Fruit fly (Drosophila melanogaster): ENCODE results near the gene CG11977.
A peak's percentile ranks its signal among the peaks of the same experiment; 100 is the strongest.

The CG11977 gene

DNA sequence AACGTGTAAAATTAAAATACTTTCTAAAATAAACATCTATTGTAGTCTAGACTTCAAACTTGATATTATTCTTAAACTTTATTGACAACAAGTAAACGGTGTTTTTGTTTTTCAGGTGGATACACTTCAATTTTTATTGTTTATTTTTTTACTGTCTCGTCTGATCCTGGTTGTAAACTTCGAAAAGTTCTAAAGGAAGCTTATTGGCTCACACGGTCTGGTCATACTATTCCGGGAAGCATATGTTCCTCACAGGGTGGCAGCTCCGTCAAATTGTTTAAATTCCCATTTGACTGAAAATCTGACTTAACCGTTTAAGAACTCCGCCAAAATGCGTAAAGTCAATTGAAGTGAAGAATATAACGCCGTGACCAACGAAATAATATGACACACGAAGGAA, 10.7 kb downstream of the CG11977 start, which contains the start of gene CG11983 (continued):
- peak in 1 of 3 experiments; percentile 79 for TF ChIP-seq Stat92E (GFP tag; optimal IDR thresholded peaks at IDR 0.05)
- peak; percentile 48 for TF ChIP-seq CoRest (tag; optimal IDR thresholded peaks at IDR 0.05)
- TF ChIP-seq MESR4 (GFP tag; optimal IDR thresholded peaks at IDR 0.05): peak; percentile 18
- TF ChIP-seq CG2116 (GFP tag; optimal IDR thresholded peaks at IDR 0.05): peak; percentile 31
- TF ChIP-seq fd64A (GFP tag; optimal IDR thresholded peaks at IDR 0.05): no peak
- TF ChIP-seq CG6813 (GFP tag; optimal IDR thresholded peaks at IDR 0.05): no peak
- TF ChIP-seq stwl (tag; optimal IDR thresholded peaks at IDR 0.05): peak; percentile 41
- peak; percentile 24 for TF ChIP-seq CG12155 (GFP tag; optimal IDR thresholded peaks at IDR 0.05)
- TF ChIP-seq sens-2 (GFP tag; IDR thresholded peaks at IDR 0.05): no peak
- no peak for TF ChIP-seq ash1 (GFP tag; optimal IDR thresholded peaks at IDR 0.05)
- peak; percentile 55 for TF ChIP-seq Lhr (GFP tag; optimal IDR thresholded peaks at IDR 0.05)
- peak; percentile 15 for TF ChIP-seq CG2120 (GFP tag; optimal IDR thresholded peaks at IDR 0.05)
- TF ChIP-seq CG34422 (GFP tag; IDR thresholded peaks at IDR 0.05): no peak
- no peak for TF ChIP-seq Usf (GFP tag; optimal IDR thresholded peaks at IDR 0.05)
- peak; percentile 95 for TF ChIP-seq Myb (GFP tag; optimal IDR thresholded peaks at IDR 0.05)
- TF ChIP-seq gfzf (GFP tag; optimal IDR thresholded peaks at IDR 0.05): peak; percentile 81
- TF ChIP-seq CG12104 (GFP tag; optimal IDR thresholded peaks at IDR 0.05): no peak
- TF ChIP-seq sug (tag; optimal IDR thresholded peaks at IDR 0.05): peak; percentile 37
- TF ChIP-seq trem (tag; optimal IDR thresholded peaks at IDR 0.05): peak; percentile 73
- TF ChIP-seq sd (tag; optimal IDR thresholded peaks at IDR 0.05): peak; percentile 70
- peak; percentile 40 for TF ChIP-seq CG14710 (tag; optimal IDR thresholded peaks at IDR 0.05)
- peak; percentile 28 for TF ChIP-seq pita (GFP tag; optimal IDR thresholded peaks at IDR 0.05)
- TF ChIP-seq sisA (GFP tag; IDR thresholded peaks at IDR 0.05): no peak

dm6 chr3R:9010695-9011094, 13.2 kb downstream of the CG11977 start:
- TF ChIP-seq Drgx (GFP tag; IDR thresholded peaks at IDR 0.05) (peak; percentile 39; the same call in 1 of the 2 replicates), cwo (GFP tag; optimal IDR thresholded peaks at IDR 0.05) (no peak)

dm6 chr3R:9011708-9012107, 14.2 kb downstream of the CG11977 start:
- TF ChIP-seq Camta (GFP tag; optimal IDR thresholded peaks at IDR 0.05) (no peak), Drgx (GFP tag; IDR thresholded peaks at IDR 0.05) (peak; percentile 17; the same call in 1 of the 2 replicates), lbe (GFP tag; optimal IDR thresholded peaks at IDR 0.05) (no peak), Med (GFP tag) (peak; percentile 7)

DNA sequence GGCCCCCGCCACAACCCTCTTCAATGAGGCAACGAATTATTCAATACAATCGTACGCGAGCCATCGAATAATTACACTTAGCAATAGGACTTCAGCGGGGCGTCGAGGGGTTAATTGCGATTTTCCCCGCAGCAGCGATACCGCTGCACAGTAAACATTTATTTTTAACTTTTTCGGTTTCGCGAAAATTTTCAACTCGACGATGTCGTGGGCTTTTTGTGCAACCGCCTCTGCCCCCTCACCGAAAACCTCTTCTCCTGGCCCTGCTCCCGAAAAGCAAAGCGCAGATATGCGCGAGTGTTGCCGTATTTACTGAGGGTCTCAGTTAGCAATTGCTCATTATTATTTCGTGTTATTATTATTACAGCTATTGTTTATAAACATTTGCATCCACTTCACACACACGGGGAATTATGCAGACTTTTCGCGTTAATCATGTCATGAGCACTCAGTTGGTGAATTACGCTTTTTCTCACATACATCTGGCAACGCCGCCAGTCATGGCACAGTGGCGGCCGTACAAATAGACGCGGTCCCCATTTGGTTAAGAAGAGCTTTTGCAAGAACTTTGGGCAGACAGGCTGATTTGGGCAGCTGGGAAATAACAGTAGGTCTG, 16.4 kb downstream of the CG11977 start:
- TF ChIP-seq pnt (GFP tag; optimal IDR thresholded peaks at IDR 0.05) (peak; percentile 45), nerfin-2 (GFP tag; IDR thresholded peaks at IDR 0.05; ENCODE audit: partially characterized antibody) (peak; percentile 14; the same call in 1 of the 2 replicates), CG7987 (GFP tag; optimal IDR thresholded peaks at IDR 0.05) (peak; percentile 65), CG16863 (GFP tag; optimal IDR thresholded peaks at IDR 0.05) (peak; percentile 38), YL-1 (GFP tag; optimal IDR thresholded peaks at IDR 0.05) (peak; percentile 89), org-1 (GFP tag; optimal IDR thresholded peaks at IDR 0.05) (no peak), CG10147 (GFP tag; optimal IDR thresholded peaks at IDR 0.05) (peak; percentile 7), gce (GFP tag; IDR thresholded peaks at IDR 0.05) (no peak), CG3847 (GFP tag; IDR thresholded peaks at IDR 0.05) (peak; percentile 62), sd (tag; optimal IDR thresholded peaks at IDR 0.05) (peak; percentile 71), ab (GFP tag; optimal IDR thresholded peaks at IDR 0.05) (no peak), CG6254 (GFP tag; optimal IDR thresholded peaks at IDR 0.05) (no peak), Eip74EF (GFP tag; optimal IDR thresholded peaks at IDR 0.05) (no peak), CG7372 (GFP tag; IDR thresholded peaks at IDR 0.05) (peak; percentile 34; the same call in 1 of the 2 replicates), CHES-1-like (GFP tag; optimal IDR thresholded peaks at IDR 0.05) (peak; percentile 8), sisA (GFP tag; IDR thresholded peaks at IDR 0.05) (peak; percentile 35; the same call in 1 of the 2 replicates), Hr3 (GFP tag; optimal IDR thresholded peaks at IDR 0.05) (peak; percentile 16), wor (GFP tag; IDR thresholded peaks at IDR 0.05) (no peak), gcm2 (GFP tag; optimal IDR thresholded peaks at IDR 0.05) (no peak)
